Worm (Caenorhabditis elegans): ENCODE data around the gene lsm-4.
A peak's percentile ranks its signal among the peaks of the same experiment; 100 is the strongest.

The lsm-4 gene

ce11 chrII:7251978-7252377, 985 bp downstream of the lsm-4 start, which contains the start of the genes prx-13 and ada-2:
TSS of gene prx-13 (minus strand) at chrII:7252015.
TSS of gene ada-2 (plus strand) at chrII:7252259.
- TF ChIP-seq elt-2 (tag; optimal IDR thresholded peaks at IDR 0.05) (peak; percentile 69), pqm-1 (tag; optimal IDR thresholded peaks at IDR 0.05) (peak; percentile 60), nhr-25 (tag; optimal IDR thresholded peaks at IDR 0.05) (peak; percentile 38), ceh-16 (tag; optimal IDR thresholded peaks at IDR 0.05) (no peak)

- TF ChIP-seq nhr-25 (tag; optimal IDR thresholded peaks at IDR 0.05) = no peak
- no peak for TF ChIP-seq pqm-1 (tag; optimal IDR thresholded peaks at IDR 0.05)
- TF ChIP-seq elt-3 (tag; optimal IDR thresholded peaks at IDR 0.05) = no peak
- no peak for TF ChIP-seq ceh-82 (tag; optimal IDR thresholded peaks at IDR 0.05)
- TF ChIP-seq lin-15B (tag; optimal IDR thresholded peaks at IDR 0.05) = no peak
- TF ChIP-seq elt-1 (tag; optimal IDR thresholded peaks at IDR 0.05) = no peak
- TF ChIP-seq nhr-67 (tag; optimal IDR thresholded peaks at IDR 0.05) = no peak
- no peak for TF ChIP-seq pha-4 (tag; optimal IDR thresholded peaks at IDR 0.05)
- TF ChIP-seq unc-62 (GFP tag; optimal IDR thresholded peaks at IDR 0.05) = no peak
- TF ChIP-seq nhr-43 (tag; optimal IDR thresholded peaks at IDR 0.05; ENCODE audit: poor library complexity, severe bottlenecking) = no peak
- TF ChIP-seq mdl-1 (tag; optimal IDR thresholded peaks at IDR 0.05) = no peak
- no peak for TF ChIP-seq nhr-77 (tag; optimal IDR thresholded peaks at IDR 0.05)
- no peak for TF ChIP-seq nhr-12 (tag; optimal IDR thresholded peaks at IDR 0.05)
- no peak for TF ChIP-seq mml-1 (tag; optimal IDR thresholded peaks at IDR 0.05)
- no peak for TF ChIP-seq fkh-2 (tag; optimal IDR thresholded peaks at IDR 0.05)
- TF ChIP-seq ceh-28 (tag; optimal IDR thresholded peaks at IDR 0.05) = no peak
These were observed 7.4 kb downstream of the lsm-4 start, which contains the start of gene skpo-3 for ce11 chrII:7245576-7245975. TSS of gene skpo-3 (plus strand) at chrII:7245876.

- TF ChIP-seq zag-1 (tag; optimal IDR thresholded peaks at IDR 0.05) = no peak
- TF ChIP-seq nhr-25 (tag; optimal IDR thresholded peaks at IDR 0.05) = peak; percentile 30
These were observed 10.2 kb downstream of the lsm-4 start for ce11 chrII:7242754-7243153.

- TF ChIP-seq nhr-25 (tag; optimal IDR thresholded peaks at IDR 0.05) = peak; percentile 66
- TF ChIP-seq pqm-1 (tag; optimal IDR thresholded peaks at IDR 0.05) = no peak
These were observed 13.3 kb downstream of the lsm-4 start for ce11 chrII:7239705-7240104.

ce11 chrII:7238791-7239190, 14.2 kb downstream of the lsm-4 start:
- TF ChIP-seq ceh-82 (tag; optimal IDR thresholded peaks at IDR 0.05) (no peak), elt-1 (tag; optimal IDR thresholded peaks at IDR 0.05) (peak; percentile 77)

- peak; percentile 49 for TF ChIP-seq jun-1 (tag; optimal IDR thresholded peaks at IDR 0.05)
- TF ChIP-seq ama-1 (optimal IDR thresholded peaks at IDR 0.05) = peak; percentile 33
- peak; percentile 93 for TF ChIP-seq pqm-1 (tag; optimal IDR thresholded peaks at IDR 0.05)
- TF ChIP-seq elt-2 (tag; optimal IDR thresholded peaks at IDR 0.05) = peak; percentile 92
- TF ChIP-seq pha-4 (tag; optimal IDR thresholded peaks at IDR 0.05) = peak; percentile 83
- TF ChIP-seq lsy-12 (tag; optimal IDR thresholded peaks at IDR 0.05) = no peak
These were observed 14.7 kb downstream of the lsm-4 start, which contains the start of gene aqp-1 for ce11 chrII:7238248-7238647. TSS of gene aqp-1 (minus strand) at chrII:7238349.

ce11 chrII:7236937-7237336, 16.0 kb downstream of the lsm-4 start:
- TF ChIP-seq ceh-16 (tag; optimal IDR thresholded peaks at IDR 0.05) = no peak
- peak; percentile 58 for TF ChIP-seq elt-2 (tag; optimal IDR thresholded peaks at IDR 0.05)
- TF ChIP-seq nhr-67 (tag; optimal IDR thresholded peaks at IDR 0.05) = no peak
- TF ChIP-seq pqm-1 (tag; optimal IDR thresholded peaks at IDR 0.05) = peak; percentile 21

ce11 chrII:7233274-7233673, 19.7 kb downstream of the lsm-4 start:
- TF ChIP-seq ceh-28 (tag; optimal IDR thresholded peaks at IDR 0.05) = no peak
- TF ChIP-seq pqm-1 (tag; optimal IDR thresholded peaks at IDR 0.05) = peak; percentile 26
- TF ChIP-seq nhr-237 (tag; optimal IDR thresholded peaks at IDR 0.05) = no peak
- peak; percentile 62 for TF ChIP-seq elt-2 (tag; optimal IDR thresholded peaks at IDR 0.05)
- peak; percentile 11 for TF ChIP-seq pha-4 (tag; optimal IDR thresholded peaks at IDR 0.05)
- no peak for TF ChIP-seq mdl-1 (tag; optimal IDR thresholded peaks at IDR 0.05)
- no peak for TF ChIP-seq nhr-28 (tag; optimal IDR thresholded peaks at IDR 0.05)
- no peak for TF ChIP-seq lin-15B (tag; optimal IDR thresholded peaks at IDR 0.05)
- TF ChIP-seq unc-62 (GFP tag; optimal IDR thresholded peaks at IDR 0.05) = no peak
- TF ChIP-seq lsy-12 (tag; optimal IDR thresholded peaks at IDR 0.05) = no peak
- no peak for TF ChIP-seq skn-1 (tag; optimal IDR thresholded peaks at IDR 0.05)
